Worm (Caenorhabditis elegans): ENCODE measurements around the gene T14E8.2.

- no peak for TF ChIP-seq tra-4 (tag; optimal IDR thresholded peaks at IDR 0.05)
- no peak for TF ChIP-seq ets-7 (tag; optimal IDR thresholded peaks at IDR 0.05)
- no peak for TF ChIP-seq F13C5.2 (tag; optimal IDR thresholded peaks at IDR 0.05)
- TF ChIP-seq ama-1 (optimal IDR thresholded peaks at IDR 0.05): no peak
- no peak for TF ChIP-seq pes-1 (GFP tag; IDR thresholded peaks at IDR 0.05)
- no peak for TF ChIP-seq flt-1 (GFP tag; IDR thresholded peaks at IDR 0.05)
- TF ChIP-seq B0310.2 (tag; optimal IDR thresholded peaks at IDR 0.05): no peak
- no peak for TF ChIP-seq ceh-36 (tag; optimal IDR thresholded peaks at IDR 0.05)
Measured at ce11 chrX:6551073-6551652, 8.4 kb downstream of the T14E8.2 start.
